Worm (Caenorhabditis elegans): ENCODE measurements around the gene rpl-9.

DNA sequence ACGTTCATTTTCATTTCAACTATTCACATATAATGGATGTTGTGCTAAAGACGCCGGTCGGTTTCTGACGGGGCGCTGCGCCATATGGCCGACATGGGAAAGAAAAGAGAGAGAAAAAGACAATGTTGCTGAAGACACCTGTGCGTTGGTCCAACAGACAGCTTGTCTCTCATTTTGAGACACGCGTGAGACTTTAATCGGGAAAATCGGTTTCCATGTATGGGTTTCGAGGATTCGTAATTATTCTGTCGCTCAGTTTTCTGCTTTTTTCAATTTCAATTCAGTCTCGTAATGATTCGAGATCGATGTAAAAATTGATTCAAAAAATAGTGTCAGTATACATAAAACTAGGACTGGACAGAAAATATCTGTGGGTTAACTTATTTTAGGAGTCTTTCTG, 41.8 kb downstream of the rpl-9 start:
- no peak for TF ChIP-seq sptf-1 (tag; optimal IDR thresholded peaks at IDR 0.05)
- TF ChIP-seq nhr-28 (tag; optimal IDR thresholded peaks at IDR 0.05): no peak
- no peak for TF ChIP-seq pha-4 (tag; optimal IDR thresholded peaks at IDR 0.05)
- no peak for TF ChIP-seq elt-1 (tag; optimal IDR thresholded peaks at IDR 0.05; ENCODE audit: borderline replicate concordance, insufficient read depth)

All from whole organism, mixed stage, embryonic.